4 worm cellular contexts compared by ENCODE assay signal in genomic region chrX:15072877-15073276, ce11.
A peak's percentile ranks its signal among the peaks of the same experiment; 100 is the strongest.
TF ChIP-seq lines count a peak whose summit lies in the region.

No protein-coding gene starts in this region.

TF ChIP-seq in whole organism, L1 larva, 84 proteins besides CTCF, POLR2A, EP300 and RAD21 (continues in another document):
- TF ChIP-seq snu-23 (GFP tag; optimal IDR thresholded peaks at IDR 0.05; lab: Kevin White, UChicago) (peak; percentile 67), hlh-4 (tag; optimal IDR thresholded peaks at IDR 0.05; lab: Kevin White, UChicago) (no peak), unc-130 (tag; optimal IDR thresholded peaks at IDR 0.05; lab: Kevin White, UChicago) (peak; percentile 28), lin-35 (GFP tag; optimal IDR thresholded peaks at IDR 0.05; lab: Kevin White, UChicago) (peak in 1 of 2 experiments; percentile 35), ztf-11 (tag; optimal IDR thresholded peaks at IDR 0.05; lab: Kevin White, UChicago) (no peak), egl-13 (tag; optimal IDR thresholded peaks at IDR 0.05; lab: Kevin White, UChicago) (no peak), fos-1 (tag; optimal IDR thresholded peaks at IDR 0.05; lab: Kevin White, UChicago) (no peak), nhr-28 (tag; optimal IDR thresholded peaks at IDR 0.05; lab: Kevin White, UChicago) (no peak), tbx-2 (tag; optimal IDR thresholded peaks at IDR 0.05; lab: Kevin White, UChicago) (peak; percentile 69), ceh-90 (tag; optimal IDR thresholded peaks at IDR 0.05; lab: Kevin White, UChicago) (no peak), C16A3.4 (tag; optimal IDR thresholded peaks at IDR 0.05; lab: Kevin White, UChicago) (no peak), rnt-1 (tag; optimal IDR thresholded peaks at IDR 0.05; lab: Kevin White, UChicago) (no peak), vab-15 (tag; optimal IDR thresholded peaks at IDR 0.05; lab: Kevin White, UChicago) (no peak), nhr-12 (tag; optimal IDR thresholded peaks at IDR 0.05; lab: Kevin White, UChicago) (no peak), ceh-88 (GFP tag; IDR thresholded peaks at IDR 0.05; lab: Robert Waterston, UW) (no peak), Y116A8C.19 (tag; optimal IDR thresholded peaks at IDR 0.05; lab: Kevin White, UChicago; ENCODE audit: borderline replicate concordance) (no peak), mep-1 (tag; optimal IDR thresholded peaks at IDR 0.05; lab: Kevin White, UChicago) (no peak), pax-3 (tag; optimal IDR thresholded peaks at IDR 0.05; lab: Kevin White, UChicago) (no peak), skn-1 (tag; optimal IDR thresholded peaks at IDR 0.05; lab: Kevin White, UChicago) (no peak), nhr-77 (tag; optimal IDR thresholded peaks at IDR 0.05; lab: Kevin White, UChicago) (no peak), ces-1 (GFP tag; optimal IDR thresholded peaks at IDR 0.05; lab: Kevin White, UChicago) (no peak), nhr-19 (GFP tag; conservative IDR thresholded peaks at IDR 0.05; lab: Robert Waterston, UW) (peak; percentile 49), fkh-10 (GFP tag; optimal IDR thresholded peaks at IDR 0.05; lab: Kevin White, UChicago) (no peak), lir-3 (tag; optimal IDR thresholded peaks at IDR 0.05; lab: Kevin White, UChicago; ENCODE audit: poor library complexity) (no peak)

TF ChIP-seq in whole organism, L2 larva, 48 proteins besides CTCF, POLR2A, EP300 and RAD21:
- no peak for TF ChIP-seq gmeb-1 (tag; optimal IDR thresholded peaks at IDR 0.05; lab: Kevin White, UChicago)
- no peak for TF ChIP-seq dmd-4 (tag; optimal IDR thresholded peaks at IDR 0.05; lab: Kevin White, UChicago)
- TF ChIP-seq R02D3.7 (tag; optimal IDR thresholded peaks at IDR 0.05; lab: Kevin White, UChicago): no peak
- TF ChIP-seq sma-3 (GFP tag; optimal IDR thresholded peaks at IDR 0.05; lab: Kevin White, UChicago): peak; percentile 68
- TF ChIP-seq skn-1 (tag; optimal IDR thresholded peaks at IDR 0.05; lab: Kevin White, UChicago): no peak
- TF ChIP-seq blmp-1 (tag; optimal IDR thresholded peaks at IDR 0.05; lab: Kevin White, UChicago; ENCODE audit: insufficient read depth): peak; percentile 92
- no peak for TF ChIP-seq lin-11 (tag; optimal IDR thresholded peaks at IDR 0.05; lab: Kevin White, UChicago)
- TF ChIP-seq mab-5 (tag; optimal IDR thresholded peaks at IDR 0.05; lab: Kevin White, UChicago): no peak
- TF ChIP-seq sma-9 (GFP tag; optimal IDR thresholded peaks at IDR 0.05; lab: Kevin White, UChicago): peak; percentile 65
- no peak for TF ChIP-seq sma-9 (tag; optimal IDR thresholded peaks at IDR 0.05; lab: Kevin White, UChicago)
- TF ChIP-seq nhr-21 (tag; optimal IDR thresholded peaks at IDR 0.05; lab: Kevin White, UChicago): peak; percentile 60
- peak; percentile 68 for TF ChIP-seq nhr-25 (tag; optimal IDR thresholded peaks at IDR 0.05; lab: Kevin White, UChicago)

TF ChIP-seq in whole organism, L3 larva, 47 proteins besides CTCF, POLR2A, EP300 and RAD21:
- TF ChIP-seq ZK546.5 (tag; optimal IDR thresholded peaks at IDR 0.05; lab: Kevin White, UChicago) (no peak), nhr-28 (tag; optimal IDR thresholded peaks at IDR 0.05; lab: Kevin White, UChicago) (no peak), unc-62 (GFP tag; optimal IDR thresholded peaks at IDR 0.05; lab: Kevin White, UChicago) (no peak), egl-5 (tag; optimal IDR thresholded peaks at IDR 0.05; lab: Kevin White, UChicago) (no peak), nhr-43 (tag; optimal IDR thresholded peaks at IDR 0.05; lab: Kevin White, UChicago; ENCODE audit: poor library complexity, severe bottlenecking) (peak; percentile 52), ceh-82 (tag; optimal IDR thresholded peaks at IDR 0.05; lab: Kevin White, UChicago) (no peak), pha-4 (tag; optimal IDR thresholded peaks at IDR 0.05; lab: Kevin White, UChicago) (no peak), egl-27 (tag; optimal IDR thresholded peaks at IDR 0.05; lab: Kevin White, UChicago) (no peak), ceh-28 (tag; optimal IDR thresholded peaks at IDR 0.05; lab: Kevin White, UChicago) (peak; percentile 69), unc-39 (tag; optimal IDR thresholded peaks at IDR 0.05; lab: Kevin White, UChicago) (no peak), hmg-11 (tag; optimal IDR thresholded peaks at IDR 0.05; lab: Kevin White, UChicago) (no peak), nhr-77 (tag; optimal IDR thresholded peaks at IDR 0.05; lab: Kevin White, UChicago) (no peak), mdl-1 (tag; optimal IDR thresholded peaks at IDR 0.05; lab: Kevin White, UChicago) (no peak), tbx-2 (tag; optimal IDR thresholded peaks at IDR 0.05; lab: Kevin White, UChicago) (no peak), lin-39 (tag; optimal IDR thresholded peaks at IDR 0.05; lab: Kevin White, UChicago) (no peak), daf-12 (tag; optimal IDR thresholded peaks at IDR 0.05; lab: Kevin White, UChicago) (no peak), lin-15B (tag; optimal IDR thresholded peaks at IDR 0.05; lab: Kevin White, UChicago) (no peak), nhr-23 (tag; optimal IDR thresholded peaks at IDR 0.05; lab: Kevin White, UChicago) (peak; percentile 65), nhr-25 (tag; optimal IDR thresholded peaks at IDR 0.05; lab: Kevin White, UChicago) (peak; percentile 60), nhr-67 (tag; optimal IDR thresholded peaks at IDR 0.05; lab: Kevin White, UChicago) (no peak)

TF ChIP-seq in whole organism, L4 larva, 104 proteins besides CTCF, POLR2A, EP300 and RAD21:
- TF ChIP-seq nhr-28 (tag; optimal IDR thresholded peaks at IDR 0.05; lab: Kevin White, UChicago) (peak; percentile 28), nhr-25 (tag; optimal IDR thresholded peaks at IDR 0.05; lab: Kevin White, UChicago; ENCODE audit: borderline replicate concordance, insufficient read depth) (peak; percentile 22), pha-4 (GFP tag; IDR thresholded peaks at IDR 0.05; lab: Robert Waterston, UW) (no peak), pha-4 (tag; optimal IDR thresholded peaks at IDR 0.05; lab: Kevin White, UChicago) (no peak), hlh-11 (tag; optimal IDR thresholded peaks at IDR 0.05; lab: Kevin White, UChicago) (peak; percentile 54), lin-15B (tag; optimal IDR thresholded peaks at IDR 0.05; lab: Kevin White, UChicago) (no peak), hmg-1.1 (GFP tag; IDR thresholded peaks at IDR 0.05; lab: Robert Waterston, UW) (no peak), daf-19 (GFP tag; conservative IDR thresholded peaks at IDR 0.05; lab: Robert Waterston, UW) (no peak), ceh-28 (tag; optimal IDR thresholded peaks at IDR 0.05; lab: Kevin White, UChicago) (peak; percentile 21), daf-12 (tag; optimal IDR thresholded peaks at IDR 0.05; lab: Kevin White, UChicago) (no peak), arid-1 (GFP tag; conservative IDR thresholded peaks at IDR 0.05; lab: Robert Waterston, UW) (no peak), hlh-30 (tag; optimal IDR thresholded peaks at IDR 0.05; lab: Kevin White, UChicago; ENCODE audit: insufficient read depth) (peak; percentile 35), T26A8.4 (GFP tag; IDR thresholded peaks at IDR 0.05; lab: Robert Waterston, UW) (no peak), aha-1 (tag; lab: Kevin White, UChicago) (peak; percentile 2), unc-62 (GFP tag; optimal IDR thresholded peaks at IDR 0.05 in 1 of 2; lab: Kevin White, UChicago) (peak in 1 of 2 experiments; percentile 99), unc-62 (tag; optimal IDR thresholded peaks at IDR 0.05; lab: Kevin White, UChicago) (no peak), gei-8 (GFP tag; optimal IDR thresholded peaks at IDR 0.05; lab: Kevin White, UChicago) (no peak), nhr-41 (GFP tag; IDR thresholded peaks at IDR 0.05; lab: Robert Waterston, UW) (no peak), snpc-4 (tag; optimal IDR thresholded peaks at IDR 0.05; lab: Kevin White, UChicago) (no peak), skn-1 (tag; optimal IDR thresholded peaks at IDR 0.05; lab: Kevin White, UChicago) (no peak), egl-43 (GFP tag; IDR thresholded peaks at IDR 0.05; lab: Robert Waterston, UW) (no peak), ZK337.2 (GFP tag; IDR thresholded peaks at IDR 0.05; lab: Robert Waterston, UW) (no peak), nhr-48 (tag; optimal IDR thresholded peaks at IDR 0.05; lab: Kevin White, UChicago) (no peak), lin-1 (GFP tag; IDR thresholded peaks at IDR 0.05; lab: Robert Waterston, UW) (no peak), dmd-6 (GFP tag; IDR thresholded peaks at IDR 0.05; lab: Robert Waterston, UW) (0 out of 2 replicates have a peak, but pooled peaks have one; percentile 17), mxl-3 (GFP tag; optimal IDR thresholded peaks at IDR 0.05; lab: Kevin White, UChicago) (peak; percentile 35)
TF ChIP-seq in whole organism, L4 larva: peak in this region for 9.

Comparison
In these comparisons a context has a peak if more than half of its experiments do, and no peak if none do; other contexts are left out.
1. Of the 29 proteins assayed by ChIP-seq in both whole organism, L4 larva and whole organism, L1 larva: peak only in whole organism, L4 larva: aha-1 and nhr-28; only in whole organism, L1 larva: unc-130; in both: none; in neither: 23; mixed calls (peak in some experiments, not most) for 3.